Worm (Caenorhabditis elegans): ENCODE data around the gene gldi-6.

gldi-6 gene

DNA sequence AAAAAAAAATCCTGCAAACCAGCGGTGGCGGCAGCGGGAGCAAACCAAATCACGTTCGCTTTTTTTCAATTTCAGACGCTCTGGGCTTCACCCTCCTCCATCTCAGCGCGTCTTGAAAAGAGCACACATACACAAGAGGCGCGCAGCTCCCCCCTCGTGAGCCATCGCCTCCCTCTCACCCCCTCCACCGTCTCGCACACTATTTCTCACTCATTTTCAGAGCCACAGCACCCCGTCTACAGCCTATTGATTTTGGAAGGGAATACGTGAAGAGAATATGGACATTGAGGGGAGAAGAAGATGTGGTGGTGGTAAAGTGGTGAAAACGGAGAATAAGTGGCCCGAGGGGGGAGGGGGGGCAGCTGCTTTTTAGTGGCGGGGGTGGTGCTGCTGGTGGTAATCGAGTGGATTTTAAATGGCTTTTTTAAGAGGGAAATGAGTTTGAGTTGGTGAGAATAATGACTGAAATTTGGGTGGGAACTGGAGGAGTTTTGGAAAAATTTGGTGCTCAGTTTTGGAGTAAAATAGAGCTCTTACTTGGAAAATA, 18.5 kb upstream of the gldi-6 start (continued):
- TF ChIP-seq jun-1 (tag; optimal IDR thresholded peaks at IDR 0.05) (no peak), hlh-17 (GFP tag; optimal IDR thresholded peaks at IDR 0.05; ENCODE audit: borderline replicate concordance) (no peak), rnt-1 (tag; optimal IDR thresholded peaks at IDR 0.05) (no peak), ceh-88 (GFP tag; IDR thresholded peaks at IDR 0.05) (no peak), unc-130 (tag; optimal IDR thresholded peaks at IDR 0.05) (no peak), ztf-11 (tag; optimal IDR thresholded peaks at IDR 0.05) (no peak), unc-30 (tag; optimal IDR thresholded peaks at IDR 0.05) (no peak), efl-3 (GFP tag; optimal IDR thresholded peaks at IDR 0.05) (no peak), mef-2 (tag; optimal IDR thresholded peaks at IDR 0.05) (no peak), nhr-11 (tag; optimal IDR thresholded peaks at IDR 0.05) (no peak), isw-1 (GFP tag; IDR thresholded peaks at IDR 0.05) (peak; percentile 47), irx-1 (tag; optimal IDR thresholded peaks at IDR 0.05) (no peak), ceh-82 (tag; optimal IDR thresholded peaks at IDR 0.05) (peak in 1 of 3 experiments; percentile 46), nhr-84 (tag; optimal IDR thresholded peaks at IDR 0.05) (no peak), ceh-8 (GFP tag; optimal IDR thresholded peaks at IDR 0.05) (no peak), pax-3 (tag; optimal IDR thresholded peaks at IDR 0.05) (no peak), ceh-63 (GFP tag; optimal IDR thresholded peaks at IDR 0.05) (no peak), nhr-71 (tag; optimal IDR thresholded peaks at IDR 0.05) (peak; percentile 16), dpl-1 (GFP tag; optimal IDR thresholded peaks at IDR 0.05) (peak in 1 of 3 experiments; percentile 26), lsy-2 (tag; optimal IDR thresholded peaks at IDR 0.05) (peak in 1 of 2 experiments; percentile 39), elt-3 (tag; optimal IDR thresholded peaks at IDR 0.05) (no peak), blmp-1 (tag; optimal IDR thresholded peaks at IDR 0.05) (no peak), elt-2 (tag; optimal IDR thresholded peaks at IDR 0.05) (no peak), lin-15B (tag; optimal IDR thresholded peaks at IDR 0.05) (no peak), lin-13 (GFP tag; optimal IDR thresholded peaks at IDR 0.05) (no peak), vab-15 (tag; optimal IDR thresholded peaks at IDR 0.05) (no peak), fkh-10 (GFP tag; optimal IDR thresholded peaks at IDR 0.05) (peak; percentile 48), lin-35 (GFP tag; optimal IDR thresholded peaks at IDR 0.05) (peak in 1 of 2 experiments; percentile 9), tlp-1 (tag; optimal IDR thresholded peaks at IDR 0.05) (no peak), ces-1 (GFP tag; optimal IDR thresholded peaks at IDR 0.05) (peak; percentile 49), nhr-85 (tag) (no peak), pqm-1 (tag; optimal IDR thresholded peaks at IDR 0.05) (no peak), xbp-1 (tag; optimal IDR thresholded peaks at IDR 0.05) (no peak), hlh-4 (tag; optimal IDR thresholded peaks at IDR 0.05) (no peak), nhr-12 (tag; optimal IDR thresholded peaks at IDR 0.05) (no peak), ztf-4 (tag; optimal IDR thresholded peaks at IDR 0.05) (no peak), nhr-19 (GFP tag; conservative IDR thresholded peaks at IDR 0.05) (no peak), C04F5.9 (tag; optimal IDR thresholded peaks at IDR 0.05) (no peak), nhr-77 (tag; optimal IDR thresholded peaks at IDR 0.05) (no peak), fos-1 (tag; optimal IDR thresholded peaks at IDR 0.05) (no peak), aly-2 (tag; optimal IDR thresholded peaks at IDR 0.05) (no peak), ets-5 (GFP tag; IDR thresholded peaks at IDR 0.05) (no peak), egl-13 (tag; optimal IDR thresholded peaks at IDR 0.05) (no peak), F16B12.6 (tag; optimal IDR thresholded peaks at IDR 0.05) (no peak), nhr-90 (tag; optimal IDR thresholded peaks at IDR 0.05; ENCODE audit: poor library complexity) (no peak), C34B4.2 (tag; optimal IDR thresholded peaks at IDR 0.05) (no peak), sup-37 (GFP tag; optimal IDR thresholded peaks at IDR 0.05) (no peak), mep-1 (tag; optimal IDR thresholded peaks at IDR 0.05) (peak; percentile 17), egl-27 (tag; optimal IDR thresholded peaks at IDR 0.05) (no peak), tbx-2 (tag; optimal IDR thresholded peaks at IDR 0.05) (no peak), snu-23 (GFP tag; optimal IDR thresholded peaks at IDR 0.05) (no peak), C16A3.4 (tag; optimal IDR thresholded peaks at IDR 0.05) (no peak), nhr-28 (tag; optimal IDR thresholded peaks at IDR 0.05) (no peak)

Measured in whole organism, L1 larva.